Fruit fly (Drosophila melanogaster) whole organism: ENCODE data around the gene NC2beta.

Source experiments
- CG8478 ChIP-seq: fragments of >200 bp; optimal IDR thresholded peaks from 2 replicates; lab custom pipeline; 2018; ENCODE audit warnings: inconsistent platforms
- Dll ChIP-seq: fragments of >200 bp; optimal IDR thresholded peaks from 2 replicates; lab custom pipeline; 2017
- EcR ChIP-seq, 2 experiments: fragments of >200 bp; optimal IDR thresholded peaks; 2 replicates each; lab custom pipeline; 2017; ENCODE audit warnings: missing biosample characterization in 2 of 2, missing genetic modification characterization in 2 of 2, missing genetic modification reagents in 2 of 2
- pan ChIP-seq: fragments of >200 bp; optimal IDR thresholded peaks from 2 replicates; lab custom pipeline; 2017
- psq ChIP-seq: fragments of >200 bp; optimal IDR thresholded peaks from 2 replicates; lab custom pipeline; 2017
- usp ChIP-seq: fragments of >200 bp; optimal IDR thresholded peaks from 2 replicates; lab custom pipeline; 2017; ENCODE audit warnings: missing biosample characterization, missing genetic modification characterization, mixed read lengths

NC2beta gene

DNA sequence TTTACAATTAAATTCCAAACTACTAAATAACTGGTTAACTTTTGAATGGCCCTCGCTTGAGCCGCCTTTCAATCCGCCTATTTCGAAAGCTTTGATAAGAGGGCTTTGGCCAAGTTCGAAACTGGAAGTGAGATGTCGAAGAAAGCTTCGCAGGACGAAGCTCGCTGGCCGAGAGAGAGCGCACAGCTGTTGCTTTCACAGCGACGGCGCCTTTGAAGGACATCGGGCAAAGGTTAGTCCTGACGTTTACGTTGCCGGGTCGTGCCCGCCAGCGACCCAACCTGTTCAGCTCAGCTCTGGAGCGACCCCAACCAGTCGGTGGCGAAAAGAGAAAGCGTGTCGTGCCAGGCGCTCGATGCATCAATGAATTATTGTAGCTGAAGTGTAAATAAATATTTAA, 4.2 kb downstream of the NC2beta start:
- TF ChIP-seq CG8478 (lab: Kevin White, UChicago), result no peak
- no peak for TF ChIP-seq usp (GFP tag; lab: Kevin White, UChicago)
- no peak for TF ChIP-seq psq (lab: Kevin White, UChicago)
- TF ChIP-seq EcR (GFP tag; optimal IDR thresholded peaks at IDR 0.05; lab: Kevin White, UChicago), result no peak
- no peak for TF ChIP-seq Dll (lab: Kevin White, UChicago)
- TF ChIP-seq pan (lab: Kevin White, UChicago), result no peak

dm6 chr2L:15013523-15013922, 5.9 kb downstream of the NC2beta start:
- TF ChIP-seq EcR (GFP tag; optimal IDR thresholded peaks at IDR 0.05; lab: Kevin White, UChicago) (no peak), pan (lab: Kevin White, UChicago) (no peak), CG8478 (lab: Kevin White, UChicago) (no peak), usp (GFP tag; lab: Kevin White, UChicago) (no peak), psq (lab: Kevin White, UChicago) (no peak), Dll (lab: Kevin White, UChicago) (no peak)

- TF ChIP-seq EcR (GFP tag; optimal IDR thresholded peaks at IDR 0.05; lab: Kevin White, UChicago) (no peak), Dll (lab: Kevin White, UChicago) (no peak), psq (lab: Kevin White, UChicago) (no peak), CG8478 (lab: Kevin White, UChicago) (no peak), pan (lab: Kevin White, UChicago) (no peak), usp (GFP tag; lab: Kevin White, UChicago) (no peak)
Observed at dm6 chr2L:15016031-15016430, 8.4 kb downstream of the NC2beta start, which contains the start of gene GABA-B-R1. Gene GABA-B-R1, plus strand, starts transcription at chr2L:15016331.

- TF ChIP-seq psq (lab: Kevin White, UChicago), result no peak
- TF ChIP-seq CG8478 (lab: Kevin White, UChicago), result no peak
- no peak for TF ChIP-seq Dll (lab: Kevin White, UChicago)
- TF ChIP-seq usp (GFP tag; lab: Kevin White, UChicago), result no peak
- no peak for TF ChIP-seq pan (lab: Kevin White, UChicago)
- no peak for TF ChIP-seq EcR (GFP tag; optimal IDR thresholded peaks at IDR 0.05; lab: Kevin White, UChicago)
Observed at dm6 chr2L:15026582-15026981, 19.0 kb downstream of the NC2beta start, which contains the start of gene CG33310. Gene CG33310, plus strand, starts transcription at chr2L:15026882.

DNA sequence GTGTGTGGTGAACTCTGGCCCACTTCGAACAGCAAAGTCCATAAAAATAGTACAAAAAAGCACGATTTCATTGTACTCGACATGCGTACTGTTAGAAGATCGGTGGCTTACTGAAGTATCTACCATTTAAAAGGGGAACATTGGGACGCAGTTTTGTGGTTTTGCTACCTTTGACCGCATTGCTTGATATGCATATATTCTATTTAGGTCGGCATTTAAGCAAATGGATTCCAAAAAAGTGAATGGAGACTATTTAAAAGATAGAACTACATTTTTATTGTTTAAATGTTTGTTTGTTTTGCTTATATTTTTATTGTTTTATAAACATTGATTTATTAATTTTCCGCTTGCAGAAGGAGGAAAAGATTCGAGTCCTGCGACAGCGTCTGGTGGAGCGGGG, 24.0 kb downstream of the NC2beta start, which contains the start of gene CG31832:
Gene CG31832, minus strand, starts transcription at position 101 of the 400 bp plus-strand sequence.
- TF ChIP-seq usp (GFP tag; lab: Kevin White, UChicago), result no peak
- no peak for TF ChIP-seq Dll (lab: Kevin White, UChicago)
- no peak for TF ChIP-seq EcR (GFP tag; optimal IDR thresholded peaks at IDR 0.05; lab: Kevin White, UChicago)
- no peak for TF ChIP-seq psq (lab: Kevin White, UChicago)

- TF ChIP-seq usp (GFP tag; lab: Kevin White, UChicago), result no peak
- TF ChIP-seq CG8478 (lab: Kevin White, UChicago), result no peak
- TF ChIP-seq pan (lab: Kevin White, UChicago), result no peak
- TF ChIP-seq EcR (GFP tag; optimal IDR thresholded peaks at IDR 0.05; lab: Kevin White, UChicago), result no peak
- no peak for TF ChIP-seq psq (lab: Kevin White, UChicago)
- no peak for TF ChIP-seq Dll (lab: Kevin White, UChicago)
Observed at dm6 chr2L:15035366-15035765, 27.8 kb downstream of the NC2beta start, which contains the start of gene yellow-c. Gene yellow-c, plus strand, starts transcription at chr2L:15035394.

- no peak for TF ChIP-seq usp (GFP tag; lab: Kevin White, UChicago)
- no peak for TF ChIP-seq psq (lab: Kevin White, UChicago)
- TF ChIP-seq EcR (GFP tag; optimal IDR thresholded peaks at IDR 0.05; lab: Kevin White, UChicago), result no peak
Observed at dm6 chr2L:15038339-15039308, 31.0 kb downstream of the NC2beta start, which contains the start of gene CIAPIN1. Gene CIAPIN1, minus strand, starts transcription at chr2L:15038861.

DNA sequence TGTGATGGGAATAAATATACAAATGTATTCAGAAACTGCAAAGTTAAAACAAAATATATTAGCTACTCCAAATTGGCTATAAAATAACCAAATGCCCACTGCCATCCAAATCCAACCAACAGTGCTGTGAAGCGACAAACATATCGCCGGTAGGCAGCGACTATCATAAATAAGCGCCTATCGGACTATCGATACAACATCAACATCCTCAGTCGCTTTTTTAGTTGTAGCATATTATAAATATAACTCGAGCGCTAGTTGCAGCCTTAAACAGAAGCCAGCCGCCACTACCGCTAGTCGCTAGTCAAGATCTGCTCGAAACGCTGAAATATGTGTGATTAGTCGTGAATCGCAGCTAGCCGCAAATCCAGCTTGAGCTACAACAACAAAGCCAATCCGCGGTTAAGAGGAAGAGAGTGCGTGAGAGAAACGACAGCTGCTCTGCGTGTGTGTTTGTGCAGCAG, 31.7 kb downstream of the NC2beta start:
- no peak for TF ChIP-seq psq (lab: Kevin White, UChicago)
- TF ChIP-seq usp (GFP tag; lab: Kevin White, UChicago), result no peak
- no peak for TF ChIP-seq CG8478 (lab: Kevin White, UChicago)
- no peak for TF ChIP-seq Dll (lab: Kevin White, UChicago)
- TF ChIP-seq pan (lab: Kevin White, UChicago), result no peak
- no peak for TF ChIP-seq EcR (GFP tag; optimal IDR thresholded peaks at IDR 0.05; lab: Kevin White, UChicago)

DNA sequence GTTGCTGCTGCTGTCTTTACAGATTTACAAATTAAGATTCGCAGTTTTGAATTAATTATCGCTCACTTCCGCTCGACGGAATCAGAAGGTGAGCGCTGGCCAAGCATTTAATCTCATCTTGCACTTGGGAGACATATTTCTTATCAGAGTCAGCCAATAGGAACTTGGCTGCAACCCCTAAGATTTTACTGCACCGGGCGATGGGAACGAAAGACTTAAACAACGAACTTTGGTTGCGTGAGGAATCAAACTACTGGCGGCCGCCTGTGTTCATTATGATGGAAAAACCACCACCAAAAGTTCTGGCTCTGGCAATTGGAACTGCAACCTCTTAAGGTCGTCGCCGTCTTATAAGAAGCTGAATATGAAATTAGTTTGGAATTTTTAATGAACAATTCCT, 36.1 kb downstream of the NC2beta start:
- TF ChIP-seq EcR (GFP tag; optimal IDR thresholded peaks at IDR 0.05; lab: Kevin White, UChicago) (no peak), Dll (lab: Kevin White, UChicago) (no peak), usp (GFP tag; lab: Kevin White, UChicago) (no peak), pan (lab: Kevin White, UChicago) (no peak), psq (lab: Kevin White, UChicago) (no peak), CG8478 (lab: Kevin White, UChicago) (no peak)

- no peak for TF ChIP-seq pan (lab: Kevin White, UChicago)
- TF ChIP-seq EcR (GFP tag; optimal IDR thresholded peaks at IDR 0.05; lab: Kevin White, UChicago), result no peak
- TF ChIP-seq Dll (lab: Kevin White, UChicago), result no peak
- TF ChIP-seq CG8478 (lab: Kevin White, UChicago), result no peak
- no peak for TF ChIP-seq usp (GFP tag; lab: Kevin White, UChicago)
- TF ChIP-seq psq (lab: Kevin White, UChicago), result no peak
Observed at dm6 chr2L:15052805-15053388, 45.3 kb downstream of the NC2beta start.
